Worm (Caenorhabditis elegans) whole organism, mixed stage, embryonic: Measurements from ENCODE around the gene F55A11.11.

Source experiments
- bed-3 ChIP-seq: fragments of 200-800 bp; sonication (Bioruptor generic); optimal IDR thresholded peaks from 3 replicates; lab custom pipeline; 2018; ENCODE audit warnings: mild to moderate bottlenecking, missing genetic modification characterization, moderate library complexity, missing compliant biosample characterization
- blmp-1 ChIP-seq: fragments of 150-350 bp; optimal IDR thresholded peaks from 2 replicates; lab custom pipeline; 2014; ENCODE audit warnings: missing biosample characterization, missing genetic modification characterization
- ceh-39 ChIP-seq: fragments of 150-350 bp; optimal IDR thresholded peaks from 2 replicates; lab custom pipeline; 2014; ENCODE audit warnings: missing biosample characterization, missing genetic modification characterization
- ceh-43 ChIP-seq: fragments of 200-800 bp; sonication (Bioruptor generic); optimal IDR thresholded peaks from 2 replicates; lab custom pipeline; 2018; ENCODE audit warnings: mild to moderate bottlenecking, missing genetic modification characterization, moderate library complexity, missing compliant biosample characterization
- ceh-83 ChIP-seq: fragments of 200-800 bp; sonication (Bioruptor generic); optimal IDR thresholded peaks from 2 replicates; lab custom pipeline; 2018; ENCODE audit warnings: mild to moderate bottlenecking, missing genetic modification characterization, missing compliant biosample characterization
- ces-1 ChIP-seq: fragments of 150-350 bp; optimal IDR thresholded peaks from 2 replicates; lab custom pipeline; 2014; ENCODE audit warnings: missing biosample characterization, missing genetic modification reagents, missing genetic modification characterization
- drap-1 ChIP-seq: fragments of 200-800 bp; sonication (Bioruptor generic); optimal IDR thresholded peaks from 3 replicates; lab custom pipeline; 2018; ENCODE audit warnings: mild to moderate bottlenecking, missing genetic modification characterization, missing compliant biosample characterization
- elt-1 ChIP-seq: sonication (generic microtip); optimal IDR thresholded peaks from 2 replicates; lab custom pipeline; 2017; ENCODE audit warnings: missing genetic modification characterization, mild to moderate bottlenecking, missing compliant biosample characterization, antibody characterized with exemption, moderate library complexity, borderline replicate concordance; ENCODE audit not compliant: insufficient read depth
- flh-1 ChIP-seq: fragments of 200-800 bp; sonication (Bioruptor generic); optimal IDR thresholded peaks from 2 replicates; lab custom pipeline; 2018; ENCODE audit warnings: mild to moderate bottlenecking, missing genetic modification characterization, moderate library complexity, missing compliant biosample characterization
- ham-2 ChIP-seq: fragments of 200-800 bp; sonication (Bioruptor generic); optimal IDR thresholded peaks from 2 replicates; lab custom pipeline; 2018; ENCODE audit warnings: mild to moderate bottlenecking, missing genetic modification characterization, missing compliant biosample characterization
- hlh-1 ChIP-seq: fragments of 150-350 bp; optimal IDR thresholded peaks from 2 replicates; lab custom pipeline; 2014; ENCODE audit warnings: missing biosample characterization, missing genetic modification reagents, missing genetic modification characterization
- lin-13 ChIP-seq: fragments of 150-350 bp; optimal IDR thresholded peaks from 2 replicates; lab custom pipeline; 2014; ENCODE audit warnings: missing biosample characterization, missing genetic modification characterization
- lin-32 ChIP-seq: fragments of 200-800 bp; sonication (Bioruptor generic); optimal IDR thresholded peaks from 2 replicates; lab custom pipeline; 2018; ENCODE audit warnings: mild to moderate bottlenecking, missing genetic modification characterization, missing compliant biosample characterization
- lsy-2 ChIP-seq: fragments of 150-350 bp; optimal IDR thresholded peaks from 2 replicates; lab custom pipeline; 2014; ENCODE audit warnings: missing biosample characterization, missing genetic modification characterization
- mab-5 ChIP-seq: fragments of 150-350 bp; optimal IDR thresholded peaks from 2 replicates; lab custom pipeline; 2014; ENCODE audit warnings: missing biosample characterization, missing genetic modification characterization
- mep-1 ChIP-seq: fragments of 150-350 bp; optimal IDR thresholded peaks from 2 replicates; lab custom pipeline; 2017; ENCODE audit warnings: missing biosample characterization, missing genetic modification reagents, missing genetic modification characterization, inconsistent platforms
- mls-2 ChIP-seq: sonication (generic microtip); optimal IDR thresholded peaks from 2 replicates; lab custom pipeline; 2016; ENCODE audit warnings: mild to moderate bottlenecking, missing genetic modification characterization, moderate library complexity, missing compliant biosample characterization
- nhr-12 ChIP-seq: fragments of 150-350 bp; optimal IDR thresholded peaks from 2 replicates; lab custom pipeline; 2014; ENCODE audit warnings: missing biosample characterization, missing genetic modification characterization
- nhr-2 ChIP-seq: fragments of 150-350 bp; optimal IDR thresholded peaks from 2 replicates; lab custom pipeline; 2014; ENCODE audit warnings: missing biosample characterization, missing genetic modification characterization
- nhr-237 ChIP-seq: fragments of 150-350 bp; optimal IDR thresholded peaks from 2 replicates; lab custom pipeline; 2014; ENCODE audit warnings: missing biosample characterization, missing genetic modification characterization
- nhr-28 ChIP-seq: fragments of 150-350 bp; optimal IDR thresholded peaks from 2 replicates; lab custom pipeline; 2014; ENCODE audit warnings: missing biosample characterization, missing genetic modification characterization
- nhr-76 ChIP-seq: sonication (generic microtip); optimal IDR thresholded peaks from 2 replicates; lab custom pipeline; 2017; ENCODE audit warnings: missing biosample characterization, missing genetic modification characterization
- pha-4 ChIP-seq: fragments of 150-350 bp; optimal IDR thresholded peaks from 2 replicates; lab custom pipeline; 2018; ENCODE audit warnings: missing biosample characterization, missing genetic modification reagents, missing genetic modification characterization
- sem-2 ChIP-seq: fragments of 200-800 bp; sonication (Bioruptor generic); optimal IDR thresholded peaks from 2 replicates; lab custom pipeline; 2018; ENCODE audit warnings: mild to moderate bottlenecking, missing genetic modification characterization, missing compliant biosample characterization
- snpc-4 ChIP-seq: fragments of 150-350 bp; optimal IDR thresholded peaks from 2 replicates; lab custom pipeline; 2014; ENCODE audit warnings: missing biosample characterization, missing genetic modification characterization
- sptf-1 ChIP-seq: sonication (generic microtip); optimal IDR thresholded peaks from 2 replicates; lab custom pipeline; 2017; ENCODE audit warnings: mild to moderate bottlenecking, missing genetic modification characterization, moderate library complexity, missing compliant biosample characterization
- tbx-8 ChIP-seq: fragments of 200-800 bp; sonication (Bioruptor generic); optimal IDR thresholded peaks from 2 replicates; lab custom pipeline; 2018; ENCODE audit warnings: mild to moderate bottlenecking, missing genetic modification characterization, moderate library complexity, missing compliant biosample characterization
- unc-120 ChIP-seq: sonication (generic microtip); optimal IDR thresholded peaks from 2 replicates; lab custom pipeline; 2017; ENCODE audit warnings: missing genetic modification characterization, missing compliant biosample characterization; ENCODE audit not compliant: poor library complexity, severe bottlenecking
- unc-62 ChIP-seq: fragments of 150-350 bp; optimal IDR thresholded peaks from 2 replicates; lab custom pipeline; 2014; ENCODE audit warnings: missing biosample characterization, missing genetic modification reagents, missing genetic modification characterization
- zip-8 ChIP-seq: fragments of 150-350 bp; optimal IDR thresholded peaks from 2 replicates; lab custom pipeline; 2014; ENCODE audit warnings: missing biosample characterization, missing genetic modification characterization
- ztf-11 ChIP-seq: fragments of 150-350 bp; optimal IDR thresholded peaks from 2 replicates; lab custom pipeline; 2014; ENCODE audit warnings: missing biosample characterization, missing genetic modification characterization

The F55A11.11 gene

ce11 chrV:11762863-11763262 lies 20.1 kb upstream of the F55A11.11 start, which contains the start of gene T04F3.4:
T04F3.4 (minus strand) TSS chrV:11763049.
- no peak for TF ChIP-seq nhr-237 (tag; lab: Kevin White, UChicago)
- TF ChIP-seq ztf-11 (tag; lab: Kevin White, UChicago): no peak
- TF ChIP-seq mls-2 (tag; lab: Kevin White, UChicago): no peak
- no peak for TF ChIP-seq sem-2
- no peak for TF ChIP-seq nhr-28 (tag; lab: Kevin White, UChicago)
- TF ChIP-seq hlh-1 (tag; lab: Kevin White, UChicago): no peak
- no peak for TF ChIP-seq lin-32 (GFP tag; lab: Kevin White, UChicago)
- no peak for TF ChIP-seq unc-62 (GFP tag; lab: Kevin White, UChicago)
- no peak for TF ChIP-seq nhr-12
- no peak for TF ChIP-seq sptf-1 (tag; lab: Kevin White, UChicago)
- TF ChIP-seq zip-8 (tag; lab: Kevin White, UChicago): no peak
- no peak for TF ChIP-seq blmp-1
- TF ChIP-seq ceh-39 (tag; lab: Kevin White, UChicago): no peak
- no peak for TF ChIP-seq flh-1
- no peak for TF ChIP-seq snpc-4
- TF ChIP-seq ceh-83 (GFP tag; lab: Kevin White, UChicago): no peak
- TF ChIP-seq lin-13 (tag; lab: Kevin White, UChicago): no peak
- no peak for TF ChIP-seq nhr-76 (tag; lab: Kevin White, UChicago)
- TF ChIP-seq elt-1 (tag; lab: Kevin White, UChicago): no peak

ce11 chrV:11764373-11764954 lies 18.5 kb upstream of the F55A11.11 start, which contains the start of the genes F55A11.1 and syx-5:
F55A11.1 (minus strand) TSS chrV:11764385.
syx-5 (plus strand) TSS chrV:11764904.
- TF ChIP-seq nhr-76 (tag; lab: Kevin White, UChicago) (no peak), mep-1 (tag; lab: Kevin White, UChicago) (peak; percentile 43), blmp-1 (no peak), ztf-11 (tag; lab: Kevin White, UChicago) (peak; percentile 44), unc-62 (GFP tag; lab: Kevin White, UChicago) (no peak), mab-5 (tag; lab: Kevin White, UChicago) (no peak), ceh-39 (tag; lab: Kevin White, UChicago) (peak; percentile 46), bed-3 (GFP tag; lab: Kevin White, UChicago) (no peak), flh-1 (no peak), hlh-1 (tag; lab: Kevin White, UChicago) (no peak), ces-1 (GFP tag; lab: Kevin White, UChicago) (peak; percentile 85), nhr-2 (tag; lab: Kevin White, UChicago) (no peak), elt-1 (tag; lab: Kevin White, UChicago) (no peak), unc-120 (tag; lab: Kevin White, UChicago) (no peak), nhr-237 (tag; lab: Kevin White, UChicago) (peak; percentile 55), ceh-43 (GFP tag; lab: Kevin White, UChicago) (no peak), nhr-12 (no peak), sptf-1 (tag; lab: Kevin White, UChicago) (no peak), lsy-2 (tag; lab: Kevin White, UChicago) (peak; percentile 99), snpc-4 (no peak)

ce11 chrV:11767028-11767427 lies 15.9 kb upstream of the F55A11.11 start, which contains the start of gene sel-11:
sel-11 (plus strand) TSS chrV:11767328.
- TF ChIP-seq unc-62 (GFP tag; lab: Kevin White, UChicago) (no peak), nhr-12 (no peak)

DNA sequence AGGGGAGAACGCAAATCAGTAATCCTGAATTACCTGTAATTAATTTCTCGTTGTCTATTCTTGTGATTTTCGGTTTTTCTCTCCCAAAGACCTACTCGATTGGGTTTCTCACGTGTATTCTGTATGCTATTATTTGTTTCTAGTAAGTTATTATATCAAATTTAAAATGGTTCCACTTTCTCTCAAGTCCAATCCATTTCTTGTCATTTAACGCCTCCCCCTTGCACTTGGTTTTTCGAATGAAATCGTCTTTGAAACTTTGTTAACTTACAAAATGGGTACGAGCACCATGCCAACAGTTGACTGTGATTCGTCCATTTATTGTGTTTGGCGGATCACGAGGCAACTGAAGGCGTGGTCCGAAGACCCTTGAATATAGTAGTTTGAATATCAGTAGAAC lies 13.3 kb upstream of the F55A11.11 start:
- TF ChIP-seq mep-1 (tag; lab: Kevin White, UChicago) (no peak), nhr-2 (tag; lab: Kevin White, UChicago) (no peak), drap-1 (GFP tag; lab: Kevin White, UChicago) (no peak), mab-5 (tag; lab: Kevin White, UChicago) (no peak), nhr-12 (no peak), ztf-11 (tag; lab: Kevin White, UChicago) (no peak), blmp-1 (no peak), ceh-83 (GFP tag; lab: Kevin White, UChicago) (no peak), unc-62 (GFP tag; lab: Kevin White, UChicago) (no peak), ham-2 (GFP tag; lab: Kevin White, UChicago) (no peak), ces-1 (GFP tag; lab: Kevin White, UChicago) (no peak), zip-8 (tag; lab: Kevin White, UChicago) (no peak), tbx-8 (GFP tag; lab: Kevin White, UChicago) (no peak), unc-120 (tag; lab: Kevin White, UChicago) (no peak), bed-3 (GFP tag; lab: Kevin White, UChicago) (no peak), pha-4 (tag; lab: Kevin White, UChicago) (no peak), ceh-39 (tag; lab: Kevin White, UChicago) (no peak)
